Fruit fly (Drosophila melanogaster): Measurements from ENCODE around the gene CG42564.
A peak's percentile ranks its signal among the peaks of the same experiment; 100 is the strongest.

CG42564 gene

DNA sequence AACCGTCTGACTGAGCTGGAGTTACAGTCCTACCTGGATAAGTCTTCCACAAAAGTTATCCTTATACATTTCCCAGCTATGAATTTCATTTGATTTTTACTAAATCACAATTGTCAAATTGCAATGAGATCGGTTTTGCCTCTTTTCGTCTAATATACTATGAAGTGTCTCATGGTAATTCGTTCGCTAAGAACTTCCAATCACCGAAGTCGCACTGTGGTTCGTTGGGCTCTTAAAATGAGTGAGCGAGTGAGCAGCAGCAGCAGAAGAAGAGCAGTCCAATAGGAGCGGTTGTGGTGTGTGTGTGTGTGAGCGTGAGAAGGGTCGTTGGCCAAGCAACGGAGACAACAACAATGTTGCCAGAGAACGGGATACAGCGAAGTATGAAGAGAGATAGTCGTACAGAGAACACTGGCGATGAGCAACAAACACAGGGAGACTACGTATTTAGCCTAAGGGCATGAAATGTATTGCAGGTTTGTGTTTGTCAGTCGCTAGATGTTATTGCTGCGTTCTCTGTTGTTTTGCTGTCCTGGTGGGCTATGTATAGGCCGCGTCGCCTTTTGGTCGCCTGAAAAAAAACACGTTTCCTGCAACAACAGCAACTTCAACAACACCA is 49.8 kb downstream of the CG42564 start (continued):
- TF ChIP-seq CG4282 (GFP tag; optimal IDR thresholded peaks at IDR 0.05) (peak; percentile 81), CG12391 (tag; optimal IDR thresholded peaks at IDR 0.05) (peak; percentile 93), Neu2 (GFP tag; optimal IDR thresholded peaks at IDR 0.05; ENCODE audit: borderline replicate concordance) (peak; percentile 80), zfh1 (GFP tag; IDR thresholded peaks at IDR 0.05) (peak; percentile 93), ind (GFP tag; optimal IDR thresholded peaks at IDR 0.05) (peak; percentile 94), CG8924 (tag; optimal IDR thresholded peaks at IDR 0.05) (peak; percentile 93), nerfin-1 (tag; optimal IDR thresholded peaks at IDR 0.05) (peak; percentile 80), scrt (GFP tag; optimal IDR thresholded peaks at IDR 0.05) (peak; percentile 86), psq (GFP tag; optimal IDR thresholded peaks at IDR 0.05) (peak; percentile 41), CG31224 (GFP tag; IDR thresholded peaks at IDR 0.05) (peak; percentile 72), sc (optimal IDR thresholded peaks at IDR 0.05) (no peak), sc (GFP tag; optimal IDR thresholded peaks at IDR 0.05) (peak; percentile 82), Nf-YA (GFP tag; IDR thresholded peaks at IDR 0.05) (peak; percentile 78), Hmr (GFP tag; optimal IDR thresholded peaks at IDR 0.05) (peak; percentile 93)

DNA sequence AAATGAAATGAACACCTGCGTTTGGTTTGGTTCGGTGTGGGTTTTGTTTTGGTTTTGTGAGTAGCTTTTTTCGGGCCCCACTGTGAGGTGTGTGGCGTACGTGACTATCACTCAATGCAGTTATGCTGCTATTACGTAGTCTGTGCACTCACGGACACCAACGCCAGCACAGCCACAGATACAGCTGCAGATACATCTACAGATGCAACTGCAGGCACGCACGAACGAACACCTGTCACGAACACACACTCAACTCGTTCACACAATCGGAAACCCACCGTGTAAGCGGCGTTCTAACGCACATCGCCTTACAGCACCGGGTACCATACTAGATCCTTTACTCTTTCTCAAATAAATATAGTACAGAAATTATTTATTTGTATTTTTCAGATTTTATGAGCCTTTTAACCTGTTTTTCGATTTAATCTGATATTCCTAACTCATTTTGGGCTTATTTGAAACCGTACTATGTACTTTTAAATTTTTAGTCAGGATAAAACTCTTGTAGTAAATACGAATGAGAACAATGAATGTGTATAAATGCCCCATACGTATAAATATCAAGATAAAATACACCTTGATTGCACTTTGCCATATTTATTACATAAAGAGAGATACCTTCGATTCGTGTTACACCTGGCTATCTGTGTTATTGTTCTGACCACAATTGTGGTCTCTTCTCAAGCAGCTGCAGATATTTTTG is 51.3 kb downstream of the CG42564 start:
- TF ChIP-seq sd (tag; optimal IDR thresholded peaks at IDR 0.05) (no peak), CG13775 (GFP tag; optimal IDR thresholded peaks at IDR 0.05) (peak; percentile 1), Drgx (GFP tag; IDR thresholded peaks at IDR 0.05) (peak; percentile 11; the same call in 1 of the 2 replicates), Chrac-16 (GFP tag; optimal IDR thresholded peaks at IDR 0.05) (no peak), nau (GFP tag; optimal IDR thresholded peaks at IDR 0.05) (no peak), yki (optimal IDR thresholded peaks at IDR 0.05) (no peak), crp (GFP tag; optimal IDR thresholded peaks at IDR 0.05) (no peak), inv (GFP tag; IDR thresholded peaks at IDR 0.05; ENCODE audit: partially characterized antibody) (no peak), dysf (GFP tag; IDR thresholded peaks at IDR 0.05) (no peak), pita (GFP tag; optimal IDR thresholded peaks at IDR 0.05) (no peak), ci (GFP tag; IDR thresholded peaks at IDR 0.05) (no peak), ac (GFP tag; optimal IDR thresholded peaks at IDR 0.05) (peak; percentile 59), CTCF (GFP tag; optimal IDR thresholded peaks at IDR 0.05) (no peak), chn (GFP tag; optimal IDR thresholded peaks at IDR 0.05) (no peak), CG9932 (GFP tag; IDR thresholded peaks at IDR 0.05) (no peak), Bteb2 (GFP tag; optimal IDR thresholded peaks at IDR 0.05) (no peak), CG8924 (tag; optimal IDR thresholded peaks at IDR 0.05) (no peak), Trl (optimal IDR thresholded peaks at IDR 0.05) (no peak), Trl (GFP tag; optimal IDR thresholded peaks at IDR 0.05) (no peak), CG10654 (GFP tag; optimal IDR thresholded peaks at IDR 0.05) (no peak), CG7556 (GFP tag; optimal IDR thresholded peaks at IDR 0.05) (peak; percentile 40), CG12391 (tag; optimal IDR thresholded peaks at IDR 0.05) (peak; percentile 11), Mes4 (GFP tag; optimal IDR thresholded peaks at IDR 0.05) (no peak), MBD-R2 (GFP tag; IDR thresholded peaks at IDR 0.05) (0 out of 2 replicates have a peak, but pooled peaks have one; percentile 10), CG33557 (GFP tag; optimal IDR thresholded peaks at IDR 0.05) (no peak), Poxn (GFP tag; IDR thresholded peaks at IDR 0.05) (no peak), lbe (GFP tag; optimal IDR thresholded peaks at IDR 0.05) (no peak), chif (GFP tag; optimal IDR thresholded peaks at IDR 0.05) (peak in 1 of 2 experiments; percentile 17), dmrt11E (tag; optimal IDR thresholded peaks at IDR 0.05) (peak; percentile 66), CG3995 (GFP tag; optimal IDR thresholded peaks at IDR 0.05) (no peak), fd96Cb (tag; optimal IDR thresholded peaks at IDR 0.05) (peak; percentile 18), Ravus (GFP tag; IDR thresholded peaks at IDR 0.05) (no peak), NC2β (GFP tag; optimal IDR thresholded peaks at IDR 0.05) (no peak), Dp (GFP tag; optimal IDR thresholded peaks at IDR 0.05) (no peak), CG11696 (GFP tag; IDR thresholded peaks at IDR 0.05) (peak; percentile 86), CG18262 (tag; optimal IDR thresholded peaks at IDR 0.05) (peak; percentile 71), CG2712 (tag; optimal IDR thresholded peaks at IDR 0.05) (peak; percentile 36), Oli (tag; optimal IDR thresholded peaks at IDR 0.05) (peak; percentile 37)

All from whole organism, embryonic.